Worm (Caenorhabditis elegans) whole organism, L4/young adult: ENCODE measurements around the gene R148.4.
A peak's percentile ranks its signal among the peaks of the same experiment; 100 is the strongest.

Source experiments
- W03F9.2 ChIP-seq: fragments of 150-350 bp; optimal IDR thresholded peaks from 2 replicates; lab custom pipeline; 2014; ENCODE audit warnings: missing biosample characterization, missing genetic modification characterization
- dao-5 ChIP-seq: sonication (generic microtip); optimal IDR thresholded peaks from 2 replicates; lab custom pipeline; 2016; ENCODE audit warnings: missing genotype, missing genetic modification characterization, moderate library complexity, missing compliant biosample characterization
- him-1 ChIP-seq: sonication (generic microtip); optimal IDR thresholded peaks from 2 replicates; lab custom pipeline; 2016; ENCODE audit warnings: missing genotype, missing genetic modification reagents, missing genetic modification characterization, missing compliant biosample characterization

R148.4 gene

DNA sequence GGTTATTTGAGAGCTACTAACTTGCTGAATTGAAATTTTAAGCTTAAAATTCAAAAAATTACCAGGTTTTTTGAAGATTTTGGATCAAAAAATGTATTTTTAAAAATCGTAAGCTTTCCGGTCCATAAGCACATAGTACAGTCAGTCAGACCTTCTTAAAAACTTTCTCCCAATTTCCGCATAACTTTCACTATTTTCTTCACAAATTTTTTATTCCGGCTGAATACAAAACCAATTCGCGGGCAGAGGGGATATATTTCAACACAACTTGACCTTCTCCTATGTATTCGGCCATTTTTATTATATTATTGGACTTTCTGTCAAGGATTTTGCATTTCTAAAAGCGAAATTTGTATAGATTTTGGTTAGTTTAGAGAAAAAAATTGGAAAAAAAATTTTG, 10.9 kb upstream of the R148.4 start:
- no peak for TF ChIP-seq dao-5
- no peak for TF ChIP-seq W03F9.2 (tag; lab: Kevin White, UChicago)
- no peak for TF ChIP-seq him-1 (tag; lab: Kevin White, UChicago)

DNA sequence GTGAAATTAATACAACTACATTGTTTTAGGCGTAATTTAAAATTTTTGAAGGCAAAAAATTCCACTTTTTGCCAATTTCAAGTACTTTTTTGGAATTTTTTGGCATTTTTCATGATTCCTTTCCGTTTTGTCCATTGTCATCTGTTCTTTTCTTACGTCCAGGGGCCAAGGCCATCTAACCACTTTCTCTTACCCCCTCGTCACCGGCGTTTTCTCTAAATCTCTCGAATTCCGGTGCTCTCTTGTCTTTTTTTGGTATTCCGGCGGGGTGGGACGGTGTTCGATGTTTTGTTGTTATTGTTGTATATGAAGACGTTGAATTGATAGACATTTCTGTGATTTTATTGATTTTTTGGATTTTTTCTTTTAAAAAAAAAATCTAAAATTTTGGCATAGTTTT, 9.8 kb upstream of the R148.4 start:
- TF ChIP-seq W03F9.2 (tag; lab: Kevin White, UChicago) = no peak
- TF ChIP-seq him-1 (tag; lab: Kevin White, UChicago) = no peak
- no peak for TF ChIP-seq dao-5

DNA sequence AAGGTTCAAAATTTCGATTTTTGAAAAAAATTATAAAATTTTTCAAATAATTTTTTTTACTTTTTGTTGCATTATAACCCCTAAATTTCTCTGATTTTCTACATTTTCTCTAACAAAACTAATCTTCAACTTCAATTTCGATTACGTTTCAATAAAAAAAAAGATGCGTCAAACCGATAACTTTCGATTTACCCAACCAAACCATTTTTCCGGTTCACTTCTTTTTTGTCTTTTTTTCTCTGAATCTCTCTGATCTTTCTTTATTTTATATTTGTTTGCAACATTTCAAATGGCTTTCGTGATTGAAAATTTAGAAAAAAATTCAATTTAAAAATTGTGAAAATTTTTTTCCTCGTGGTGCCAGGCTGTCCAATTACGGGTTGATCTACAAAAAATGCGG, 7.9 kb upstream of the R148.4 start:
- TF ChIP-seq W03F9.2 (tag; lab: Kevin White, UChicago) (no peak), dao-5 (no peak), him-1 (tag; lab: Kevin White, UChicago) (no peak)

DNA sequence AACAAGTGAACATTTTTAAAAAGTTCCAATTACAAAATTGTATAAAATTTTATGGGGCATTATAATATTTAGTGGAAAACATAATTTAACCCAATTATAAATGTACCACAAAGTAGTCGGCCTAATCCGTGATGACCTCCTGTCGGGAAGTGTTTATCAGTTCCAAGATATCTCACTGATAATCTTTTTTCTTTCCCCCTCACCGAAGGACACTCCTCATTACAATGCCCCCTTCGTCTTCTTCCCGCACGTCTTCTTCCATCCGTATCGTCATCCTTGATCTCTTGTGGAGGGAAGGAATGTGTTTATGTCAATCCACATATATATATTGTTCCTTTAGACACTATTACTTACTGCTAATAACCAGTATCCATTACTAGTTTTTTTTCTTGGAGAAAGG, 6.1 kb upstream of the R148.4 start, which contains the start of gene R148.5:
TSS of gene R148.5 (plus strand) at position 331 of the 400 bp plus-strand sequence.
- no peak for TF ChIP-seq W03F9.2 (tag; lab: Kevin White, UChicago)
- no peak for TF ChIP-seq dao-5

DNA sequence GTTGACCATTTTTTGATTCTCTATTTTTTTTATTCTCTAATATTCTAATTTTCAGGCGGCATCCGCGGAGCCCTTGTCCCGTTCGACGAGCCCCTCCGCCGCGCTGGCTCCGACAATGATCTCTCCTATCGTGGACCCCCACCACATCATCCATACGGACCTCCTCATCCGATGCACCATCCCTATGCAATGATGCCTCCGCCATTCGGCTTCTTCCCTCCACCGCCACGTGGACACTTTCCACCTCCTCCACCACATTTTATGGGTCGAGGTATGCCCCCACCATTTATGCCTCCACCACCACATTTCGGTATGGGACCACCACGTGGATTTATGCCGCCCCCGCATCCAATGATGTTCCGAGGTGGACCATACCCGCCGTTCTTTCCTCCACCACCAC, 2.1 kb upstream of the R148.4 start:
- TF ChIP-seq W03F9.2 (tag; lab: Kevin White, UChicago) (no peak), dao-5 (no peak), him-1 (tag; lab: Kevin White, UChicago) (no peak)

DNA sequence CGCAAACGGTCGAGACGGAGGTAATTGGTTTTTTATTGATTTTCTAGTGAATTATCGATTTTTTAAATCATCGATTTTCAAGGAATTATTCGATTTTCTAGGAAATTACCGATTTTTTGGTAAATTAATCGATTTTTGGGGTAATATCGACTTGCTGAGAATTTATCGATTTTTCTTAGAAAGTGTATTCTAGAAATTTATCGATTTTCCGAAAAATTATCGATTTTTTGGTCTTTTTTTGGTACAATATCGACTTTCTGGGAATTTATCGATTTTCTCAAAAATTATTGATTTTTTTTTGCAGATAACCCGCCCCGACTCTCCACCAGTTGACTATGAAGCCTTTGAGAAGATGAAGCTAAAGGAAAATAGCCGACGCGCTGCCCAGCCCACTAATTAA, 854 bp upstream of the R148.4 start:
- TF ChIP-seq W03F9.2 (tag; lab: Kevin White, UChicago) (no peak), him-1 (tag; lab: Kevin White, UChicago) (no peak), dao-5 (no peak)

DNA sequence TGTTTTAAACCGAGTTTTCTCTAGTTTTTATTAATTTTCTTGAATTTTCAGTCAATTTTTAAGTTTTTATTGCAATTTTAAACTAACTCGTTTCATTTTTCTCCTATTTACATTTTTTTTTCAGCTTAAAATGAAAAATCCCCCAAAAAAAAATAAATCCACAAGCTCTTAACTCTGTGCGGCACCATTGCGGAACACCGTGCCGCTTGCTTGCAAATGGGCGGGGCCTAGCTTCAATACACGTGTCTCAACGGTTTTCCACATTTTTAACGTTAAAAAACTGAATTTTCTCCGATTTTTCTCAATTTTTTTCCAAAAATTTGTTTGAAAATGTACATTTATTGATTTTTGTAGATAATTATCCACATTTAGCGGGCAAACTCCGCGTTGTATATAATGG, 3.6 kb downstream of the R148.4 start, which contains the start of gene R148.3:
TSS of gene R148.3 (plus strand) at position 347 of the 400 bp plus-strand sequence.
- TF ChIP-seq W03F9.2 (tag; lab: Kevin White, UChicago) (peak; percentile 61), dao-5 (no peak)

DNA sequence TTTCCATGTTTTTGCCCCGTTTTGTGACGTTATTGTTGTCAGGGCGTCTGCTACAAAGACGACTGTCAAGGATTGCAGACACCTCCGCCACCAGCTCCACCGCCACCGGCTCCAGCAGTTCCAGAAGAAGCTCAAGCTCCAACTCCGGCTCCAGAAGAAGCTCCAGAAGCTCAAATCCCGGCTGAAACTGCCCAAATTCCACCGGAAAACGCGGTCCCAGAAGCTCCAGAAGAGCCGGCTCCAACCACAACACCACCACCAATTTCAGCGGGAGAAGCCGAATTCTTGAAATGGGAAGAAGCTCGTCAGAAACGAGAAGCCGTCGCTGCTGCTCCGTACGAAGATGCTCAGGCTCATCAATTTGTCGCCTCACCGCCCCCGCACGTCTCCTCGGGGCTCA, 5.4 kb downstream of the R148.4 start:
- TF ChIP-seq him-1 (tag; lab: Kevin White, UChicago) = no peak

ce11 chrIII:3179855-3180254, 8.5 kb downstream of the R148.4 start:
- TF ChIP-seq W03F9.2 (tag; lab: Kevin White, UChicago) (no peak), dao-5 (no peak), him-1 (tag; lab: Kevin White, UChicago) (no peak)

DNA sequence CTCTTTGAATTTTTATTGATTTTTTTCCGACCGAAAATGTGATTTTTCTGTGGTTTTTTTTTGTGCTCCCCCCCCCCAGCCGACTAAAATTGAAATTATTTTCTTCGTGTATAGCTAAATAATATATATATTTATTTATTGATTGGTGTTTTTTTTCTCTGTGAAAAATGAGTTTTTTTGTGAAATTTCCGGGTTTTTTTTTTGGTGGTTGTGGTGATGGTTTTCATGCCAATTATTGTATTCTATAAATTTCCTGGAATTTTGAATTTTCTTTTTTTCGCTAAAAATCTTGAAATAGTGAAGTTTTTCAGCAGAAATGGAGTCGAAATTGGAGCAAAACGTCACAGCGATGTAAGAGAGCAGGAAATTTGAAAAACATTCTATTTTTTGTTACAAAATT, 12.0 kb downstream of the R148.4 start, which contains the start of gene lmtr-5:
TSS of gene lmtr-5 (plus strand) at position 301 of the 400 bp plus-strand sequence.
- no peak for TF ChIP-seq dao-5
- no peak for TF ChIP-seq him-1 (tag; lab: Kevin White, UChicago)
- TF ChIP-seq W03F9.2 (tag; lab: Kevin White, UChicago) = no peak

- no peak for TF ChIP-seq W03F9.2 (tag; lab: Kevin White, UChicago)
- no peak for TF ChIP-seq dao-5
- TF ChIP-seq him-1 (tag; lab: Kevin White, UChicago) = no peak
Observed at ce11 chrIII:3185232-3185631, 13.8 kb downstream of the R148.4 start.

DNA sequence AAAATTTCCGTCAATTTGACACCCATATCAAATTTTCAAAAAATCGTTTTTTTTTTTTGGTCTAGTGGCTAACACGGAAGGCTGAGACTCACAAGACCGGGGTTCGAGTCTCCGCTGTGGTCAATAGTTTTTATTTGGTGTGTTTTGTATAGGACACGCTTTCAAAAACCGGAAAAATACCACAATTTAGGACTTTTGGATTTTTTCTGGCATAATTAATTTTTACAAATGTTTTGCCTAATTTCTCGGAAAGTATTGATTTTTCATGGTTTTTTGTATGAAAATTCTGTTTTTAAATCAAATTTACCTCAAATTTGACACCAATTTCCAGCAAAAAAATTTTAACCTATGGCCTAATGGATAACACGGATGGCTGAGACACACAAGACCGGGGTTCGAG, 14.6 kb downstream of the R148.4 start, which contains the start of gene mks-1:
TSS of gene mks-1 (plus strand) at position 301 of the 400 bp plus-strand sequence.
- no peak for TF ChIP-seq dao-5
- no peak for TF ChIP-seq him-1 (tag; lab: Kevin White, UChicago)
- TF ChIP-seq W03F9.2 (tag; lab: Kevin White, UChicago) = no peak

DNA sequence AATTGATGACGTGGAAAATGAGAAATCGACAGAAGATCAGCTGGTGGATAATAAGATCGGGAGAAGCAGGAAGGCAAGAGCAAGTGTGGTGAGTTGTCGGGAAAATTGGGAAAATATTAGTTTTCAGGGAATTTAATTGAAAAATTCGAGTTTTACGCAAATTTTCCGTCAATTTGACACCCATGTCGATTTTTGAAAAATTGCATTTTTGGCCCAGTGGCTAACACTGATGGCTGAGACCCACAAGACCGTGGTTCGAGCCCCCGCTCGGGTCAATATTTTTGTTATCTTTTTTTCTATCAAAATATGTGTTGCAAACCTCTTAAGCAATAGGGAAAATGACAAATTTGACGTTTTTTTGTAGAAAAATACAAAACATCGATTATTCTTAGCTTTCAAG, 17.2 kb downstream of the R148.4 start:
- TF ChIP-seq W03F9.2 (tag; lab: Kevin White, UChicago) = no peak
- TF ChIP-seq dao-5 = no peak
- no peak for TF ChIP-seq him-1 (tag; lab: Kevin White, UChicago)

DNA sequence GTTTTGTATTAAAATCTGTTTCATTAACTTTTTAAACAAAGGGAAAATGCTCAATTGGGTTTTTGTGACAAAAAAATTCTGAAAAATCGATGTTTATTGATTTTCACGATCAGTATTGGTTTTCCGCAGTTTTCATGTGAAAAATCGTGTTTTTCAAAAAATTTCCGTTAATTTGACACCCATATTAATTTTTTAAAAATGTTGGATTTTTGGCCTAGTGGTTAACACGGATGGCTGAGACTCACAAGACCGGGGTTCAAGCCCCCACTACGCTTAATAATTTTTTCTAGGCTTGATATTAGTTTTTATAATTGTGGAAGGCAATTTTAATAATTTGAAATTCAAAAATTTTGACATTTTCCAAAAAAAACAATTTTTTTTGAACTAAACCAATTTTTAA, 19.3 kb downstream of the R148.4 start:
- TF ChIP-seq W03F9.2 (tag; lab: Kevin White, UChicago) = no peak
- no peak for TF ChIP-seq him-1 (tag; lab: Kevin White, UChicago)
- no peak for TF ChIP-seq dao-5

DNA sequence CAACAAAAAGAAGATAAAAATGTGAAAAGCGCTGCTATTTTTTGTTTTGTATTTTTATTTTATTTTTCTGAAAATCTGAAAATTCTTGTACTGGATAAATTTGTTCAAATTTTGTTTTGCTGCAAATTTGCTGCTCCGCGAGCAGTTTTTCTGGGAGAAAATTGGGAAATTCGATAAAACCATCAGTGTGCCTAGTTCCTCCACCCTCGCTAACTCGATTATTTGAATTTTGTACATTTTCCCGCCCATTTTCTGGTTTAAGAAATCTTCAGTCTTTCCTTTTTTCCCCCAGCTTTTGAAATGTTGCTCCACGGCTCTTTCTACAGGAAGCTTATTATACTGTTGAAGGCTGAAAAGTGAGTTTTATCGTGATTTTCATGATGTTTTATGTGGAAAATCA, 19.8 kb downstream of the R148.4 start, which contains the start of gene R148.8:
TSS of gene R148.8 (plus strand) at position 301 of the 400 bp plus-strand sequence.
- TF ChIP-seq him-1 (tag; lab: Kevin White, UChicago) = no peak
- no peak for TF ChIP-seq W03F9.2 (tag; lab: Kevin White, UChicago)
- no peak for TF ChIP-seq dao-5
